Worm (Caenorhabditis elegans) whole organism, L1 larva: Measurements from ENCODE around the gene F36H12.9.

ENCODE experiments used
- blmp-1 ChIP-seq: fragments of 150-350 bp; optimal IDR thresholded peaks from 2 replicates; lab custom pipeline; 2014; ENCODE audit warnings: missing biosample characterization, missing genetic modification characterization
- ces-1 ChIP-seq: fragments of 150-350 bp; optimal IDR thresholded peaks from 2 replicates; lab custom pipeline; 2014; ENCODE audit warnings: missing biosample characterization, missing genetic modification reagents, missing genetic modification characterization
- hpl-2 ChIP-seq: fragments of 150-350 bp; optimal IDR thresholded peaks from 2 replicates; lab custom pipeline; 2014; ENCODE audit warnings: missing biosample characterization, missing genetic modification reagents, missing genetic modification characterization
- jun-1 ChIP-seq: fragments of 150-350 bp; optimal IDR thresholded peaks from 2 replicates; lab custom pipeline; 2014; ENCODE audit warnings: missing biosample characterization, missing genetic modification reagents, missing genetic modification characterization
- lin-35 ChIP-seq, 2 experiments: fragments of 150-350 bp; optimal IDR thresholded peaks; 2 replicates each; lab custom pipeline; 2014; ENCODE audit warnings: missing biosample characterization in 2 of 2, missing genetic modification characterization in 2 of 2, missing genetic modification reagents in 2 of 2
- lin-39 ChIP-seq: fragments of 150-350 bp; optimal IDR thresholded peaks from 2 replicates; lab custom pipeline; 2014; ENCODE audit warnings: missing biosample characterization, missing genetic modification reagents, missing genetic modification characterization
- nhr-20 ChIP-seq: sonication (generic microtip); optimal IDR thresholded peaks from 2 replicates; lab custom pipeline; 2016; ENCODE audit warnings: mild to moderate bottlenecking, missing genetic modification characterization, missing compliant biosample characterization
- nhr-28 ChIP-seq: fragments of 150-350 bp; optimal IDR thresholded peaks from 2 replicates; lab custom pipeline; 2014; ENCODE audit warnings: missing biosample characterization, missing genetic modification characterization
- skn-1 ChIP-seq: fragments of 150-350 bp; optimal IDR thresholded peaks from 2 replicates; lab custom pipeline; 2014; ENCODE audit warnings: missing biosample characterization, missing genetic modification characterization
- sox-4 ChIP-seq: sonication (generic microtip); optimal IDR thresholded peaks from 2 replicates; lab custom pipeline; 2016; ENCODE audit warnings: missing genetic modification characterization, missing compliant biosample characterization
- zip-4 ChIP-seq: fragments of 200-800 bp; sonication (Bioruptor generic); optimal IDR thresholded peaks from 2 replicates; lab custom pipeline; 2018; ENCODE audit warnings: mild to moderate bottlenecking, missing genetic modification characterization, moderate library complexity, missing compliant biosample characterization
- ztf-11 ChIP-seq, 2 experiments: sonication (generic microtip); optimal IDR thresholded peaks; 2 replicates each; lab custom pipeline; 2016 to 2017; ENCODE audit warnings: missing genetic modification characterization in 2 of 2, missing biosample characterization in 1 of 2, missing compliant biosample characterization in 1 of 2

DNA sequence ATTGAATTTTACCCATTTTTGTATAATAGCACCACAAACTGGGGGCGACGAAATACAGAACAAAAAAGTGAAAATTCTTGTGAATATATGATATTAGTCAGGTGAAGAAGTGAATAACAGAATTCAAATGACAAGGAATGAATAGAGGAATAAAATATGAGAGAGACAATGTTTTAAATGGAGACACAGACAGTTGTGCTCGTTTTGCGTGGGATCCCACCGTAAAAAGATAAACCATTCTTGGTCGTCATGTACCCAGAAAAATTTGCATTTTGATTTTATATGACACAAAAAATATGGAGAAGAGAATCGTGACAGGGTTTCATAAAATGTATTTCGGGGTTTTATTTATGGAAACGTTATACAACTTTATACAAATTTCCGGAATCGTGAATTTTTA, 20.9 kb downstream of the F36H12.9 start, which contains the start of gene F36H12.17:
- TF ChIP-seq ces-1 (GFP tag; lab: Kevin White, UChicago) (no peak), nhr-20 (tag; lab: Kevin White, UChicago) (no peak), nhr-28 (tag; lab: Kevin White, UChicago) (no peak), blmp-1 (tag; lab: Kevin White, UChicago) (no peak), lin-35 (GFP tag; optimal IDR thresholded peaks at IDR 0.05; lab: Kevin White, UChicago) (no peak), hpl-2 (GFP tag; lab: Kevin White, UChicago) (no peak), skn-1 (tag; lab: Kevin White, UChicago) (no peak), sox-4 (no peak), ztf-11 (tag; optimal IDR thresholded peaks at IDR 0.05; lab: Kevin White, UChicago) (no peak), zip-4 (no peak), jun-1 (tag; lab: Kevin White, UChicago) (no peak), lin-39 (tag; lab: Kevin White, UChicago) (no peak)
